Fruit fly (Drosophila melanogaster) whole organism, embryonic: Measurements from ENCODE around the gene dpr9.
A peak's percentile ranks its signal among the peaks of the same experiment; 100 is the strongest.

Experiments
- Adf1 ChIP-seq: fragments of 200-800 bp; sonication (Bioruptor generic); IDR thresholded peaks from 2 replicates; pipeline ENCODE4 v1.3.6; 2022; ENCODE audit warnings: missing biosample characterization, missing genetic modification characterization
- Asciz ChIP-seq: fragments of 200-800 bp; sonication (Bioruptor generic); optimal IDR thresholded peaks from 2 replicates; lab custom pipeline; 2017; ENCODE audit warnings: missing biosample characterization, mild to moderate bottlenecking, missing genetic modification characterization, missing genetic modification reagents
- Atf3 ChIP-seq: fragments of 200-800 bp; sonication (Bioruptor generic); optimal IDR thresholded peaks from 3 replicates; lab custom pipeline; 2016; ENCODE audit warnings: missing biosample characterization, missing genetic modification characterization
- BEAF-32 ChIP-seq: fragments of 200-800 bp; sonication (Bioruptor generic); optimal IDR thresholded peaks from 3 replicates; lab custom pipeline; 2017; ENCODE audit warnings: missing biosample characterization, missing genetic modification characterization, mild to moderate bottlenecking, moderate library complexity, missing genetic modification reagents
- Bteb2 ChIP-seq: fragments of 200-800 bp; sonication (Bioruptor generic); optimal IDR thresholded peaks from 2 replicates; lab custom pipeline; 2016; ENCODE audit warnings: missing biosample characterization, missing genetic modification characterization
- CG12104 ChIP-seq: fragments of 200-800 bp; sonication (Bioruptor generic); optimal IDR thresholded peaks from 3 replicates; lab custom pipeline; 2016; ENCODE audit warnings: missing biosample characterization, missing genetic modification characterization
- CG13287 ChIP-seq: fragments of 200-800 bp; sonication (Bioruptor generic); IDR thresholded peaks from 2 replicates; pipeline ENCODE4 v1.3.6; 2022; ENCODE audit warnings: missing biosample characterization, missing genetic modification characterization; ENCODE audit not compliant: partially characterized antibody
- CG13775 ChIP-seq: fragments of 200-800 bp; sonication (Bioruptor generic); optimal IDR thresholded peaks from 3 replicates; lab custom pipeline; 2017; ENCODE audit warnings: missing biosample characterization, mild to moderate bottlenecking, missing genetic modification characterization
- CG14860 ChIP-seq: fragments of 200-800 bp; sonication (Bioruptor generic); IDR thresholded peaks from 3 replicates; pipeline ENCODE4 v1.3.6; 2022; ENCODE audit warnings: missing biosample characterization, missing genetic modification characterization; ENCODE audit not compliant: partially characterized antibody
- CG15073 ChIP-seq: fragments of 200-800 bp; sonication (Bioruptor generic); optimal IDR thresholded peaks from 2 replicates; lab custom pipeline; 2016; ENCODE audit warnings: missing biosample characterization, missing genetic modification characterization
- CG15479 ChIP-seq: fragments of 200-800 bp; sonication (Bioruptor generic); optimal IDR thresholded peaks from 3 replicates; lab custom pipeline; 2019; ENCODE audit warnings: missing biosample characterization, mild to moderate bottlenecking, missing genetic modification characterization, moderate library complexity
- CG1792 ChIP-seq: fragments of 200-800 bp; sonication (Bioruptor generic); optimal IDR thresholded peaks from 2 replicates; lab custom pipeline; 2016; ENCODE audit warnings: missing biosample characterization, missing genetic modification characterization
- CG18619 ChIP-seq: fragments of 200-800 bp; sonication (Bioruptor generic); optimal IDR thresholded peaks from 3 replicates; lab custom pipeline; 2017; ENCODE audit warnings: missing biosample characterization, mild to moderate bottlenecking, missing genetic modification characterization
- CG31388 ChIP-seq: fragments of 200-800 bp; sonication (Bioruptor generic); optimal IDR thresholded peaks from 2 replicates; lab custom pipeline; 2016; ENCODE audit warnings: missing biosample characterization, missing genetic modification characterization
- CG32532 ChIP-seq: fragments of 200-800 bp; sonication (Bioruptor generic); IDR thresholded peaks from 2 replicates; pipeline ENCODE4 v1.3.6; 2022; ENCODE audit warnings: missing biosample characterization, missing genetic modification characterization
- CG6272 ChIP-seq: fragments of 200-800 bp; sonication (Bioruptor generic); IDR thresholded peaks from 2 replicates; pipeline ENCODE4 v1.3.6; 2022; ENCODE audit warnings: missing biosample characterization, missing genetic modification characterization
- CG7928 ChIP-seq: fragments of 200-800 bp; sonication (Bioruptor generic); optimal IDR thresholded peaks from 2 replicates; lab custom pipeline; 2017; ENCODE audit warnings: missing biosample characterization, mild to moderate bottlenecking, missing genetic modification characterization
- CG8290 ChIP-seq, 3 experiments: fragments of 200-800 bp; sonication (Bioruptor generic); optimal IDR thresholded peaks; 2 replicates each; lab custom pipeline; 2016 to 2019; ENCODE audit warnings: missing biosample characterization in 3 of 3, missing genetic modification characterization in 3 of 3, mild to moderate bottlenecking in 2 of 3, moderate library complexity in 1 of 3
- CoRest ChIP-seq: fragments of 200-800 bp; sonication (Bioruptor generic); optimal IDR thresholded peaks from 3 replicates; lab custom pipeline; 2018; ENCODE audit warnings: missing biosample characterization, mild to moderate bottlenecking, missing genetic modification characterization, moderate library complexity
- D ChIP-seq, 2 experiments: fragments of 200-800 bp in 1 of 2; fragments of >200 bp in 1 of 2; sonication (Bioruptor generic) in 1 of 2; optimal IDR thresholded peaks; 2 replicates in 1 of 2; 3 replicates in 1 of 2; lab custom pipeline; 2017; ENCODE audit warnings: mild to moderate bottlenecking in 1 of 2, missing biosample characterization in 1 of 2, missing genetic modification characterization in 1 of 2, missing genetic modification reagents in 1 of 2
- Dp ChIP-seq: fragments of 200-800 bp; sonication (Bioruptor generic); optimal IDR thresholded peaks from 2 replicates; lab custom pipeline; 2018; ENCODE audit warnings: missing biosample characterization, mild to moderate bottlenecking, missing genetic modification characterization, moderate library complexity
- Elba2 ChIP-seq: fragments of 200-800 bp; sonication (Bioruptor generic); optimal IDR thresholded peaks from 3 replicates; lab custom pipeline; 2016; ENCODE audit warnings: missing biosample characterization, missing genetic modification characterization
- Fer1 ChIP-seq: fragments of 200-800 bp; sonication (Bioruptor generic); optimal IDR thresholded peaks from 2 replicates; lab custom pipeline; 2017; ENCODE audit warnings: missing biosample characterization, mild to moderate bottlenecking, missing genetic modification characterization
- Hey ChIP-seq: fragments of 200-800 bp; sonication (Bioruptor generic); optimal IDR thresholded peaks from 3 replicates; lab custom pipeline; 2018; ENCODE audit warnings: missing biosample characterization, mild to moderate bottlenecking, missing genetic modification characterization
- Jarid2 ChIP-seq: fragments of 200-800 bp; sonication (Bioruptor generic); optimal IDR thresholded peaks from 3 replicates; lab custom pipeline; 2017; ENCODE audit warnings: mild to moderate bottlenecking, missing biosample characterization, missing genetic modification reagents, missing genetic modification characterization
- Lhr ChIP-seq: fragments of 200-800 bp; sonication (Bioruptor generic); optimal IDR thresholded peaks from 3 replicates; lab custom pipeline; 2017; ENCODE audit warnings: mild to moderate bottlenecking, missing biosample characterization, missing genetic modification reagents, missing genetic modification characterization
- MTF-1 ChIP-seq: fragments of 200-800 bp; sonication (Bioruptor generic); optimal IDR thresholded peaks from 2 replicates; lab custom pipeline; 2018; ENCODE audit warnings: missing biosample characterization, mild to moderate bottlenecking, missing genetic modification characterization, borderline replicate concordance
- NFAT ChIP-seq: fragments of 200-800 bp; sonication (Bioruptor generic); IDR thresholded peaks from 2 replicates; pipeline ENCODE4 v1.3.6; 2022; ENCODE audit warnings: missing biosample characterization, missing genetic modification characterization
- NK7.1 ChIP-seq: fragments of 200-800 bp; sonication (Bioruptor generic); optimal IDR thresholded peaks from 3 replicates; lab custom pipeline; 2016; ENCODE audit warnings: missing biosample characterization, missing genetic modification characterization
- Scr ChIP-seq: fragments of 200-800 bp; sonication (Bioruptor generic); IDR thresholded peaks from 2 replicates; pipeline ENCODE4 v1.3.6; 2022; ENCODE audit warnings: missing biosample characterization, missing genetic modification characterization; ENCODE audit not compliant: partially characterized antibody
- Side ChIP-seq: fragments of 200-800 bp; sonication (Bioruptor generic); optimal IDR thresholded peaks from 2 replicates; lab custom pipeline; 2016; ENCODE audit warnings: missing biosample characterization, missing genetic modification characterization
- Sox100B ChIP-seq: fragments of 200-800 bp; sonication (Bioruptor generic); optimal IDR thresholded peaks from 3 replicates; lab custom pipeline; 2018; ENCODE audit warnings: missing biosample characterization, mild to moderate bottlenecking, missing genetic modification characterization
- caup ChIP-seq: fragments of 200-800 bp; sonication (Bioruptor generic); optimal IDR thresholded peaks from 3 replicates; lab custom pipeline; 2017; ENCODE audit warnings: missing biosample characterization, mild to moderate bottlenecking, missing genetic modification characterization, moderate library complexity; ENCODE audit not compliant: severe bottlenecking
- crc ChIP-seq: fragments of 200-800 bp; sonication (Bioruptor generic); optimal IDR thresholded peaks from 2 replicates; lab custom pipeline; 2016; ENCODE audit warnings: missing biosample characterization, missing genetic modification characterization
- dimm ChIP-seq: fragments of 200-800 bp; sonication (Bioruptor generic); IDR thresholded peaks from 2 replicates; pipeline ENCODE4 v1.3.6; 2022; ENCODE audit warnings: missing biosample characterization, missing genetic modification characterization
- disco-r ChIP-seq: fragments of 200-800 bp; sonication (Bioruptor generic); optimal IDR thresholded peaks from 2 replicates; lab custom pipeline; 2016; ENCODE audit warnings: missing biosample characterization, missing genetic modification characterization
- dpn ChIP-seq, 2 experiments: fragments of 200-800 bp; sonication (Bioruptor generic); optimal IDR thresholded peaks; 3 replicates each; lab custom pipeline; 2016; ENCODE audit warnings: missing biosample characterization in 2 of 2, missing genetic modification characterization in 2 of 2
- emc ChIP-seq: fragments of 200-800 bp; sonication (Bioruptor generic); optimal IDR thresholded peaks from 2 replicates; lab custom pipeline; 2016; ENCODE audit warnings: missing biosample characterization, missing genetic modification characterization
- hb ChIP-seq: fragments of 200-800 bp; sonication (Bioruptor generic); IDR thresholded peaks from 3 replicates; pipeline ENCODE4 v1.3.6; 2022; ENCODE audit warnings: missing biosample characterization, missing genetic modification characterization; ENCODE audit not compliant: partially characterized antibody
- insv ChIP-seq, 2 experiments: fragments of 200-800 bp; sonication (Bioruptor generic); optimal IDR thresholded peaks; 3 replicates each; lab custom pipeline; 2016 to 2018; ENCODE audit warnings: missing biosample characterization in 2 of 2, missing genetic modification characterization in 2 of 2
- kay ChIP-seq: fragments of 200-800 bp; sonication (Bioruptor generic); optimal IDR thresholded peaks from 2 replicates; lab custom pipeline; 2016; ENCODE audit warnings: missing biosample characterization, missing genetic modification characterization
- lmd ChIP-seq: fragments of 200-800 bp; sonication (Bioruptor generic); IDR thresholded peaks from 2 replicates; pipeline ENCODE4 v1.3.6; 2022; ENCODE audit warnings: missing biosample characterization, missing genetic modification characterization
- nerfin-1 ChIP-seq: fragments of 200-800 bp; sonication (Bioruptor generic); optimal IDR thresholded peaks from 3 replicates; lab custom pipeline; 2019; ENCODE audit warnings: missing biosample characterization, mild to moderate bottlenecking, missing genetic modification characterization, moderate library complexity
- onecut ChIP-seq: fragments of 200-800 bp; sonication (Bioruptor generic); IDR thresholded peaks from 2 replicates; pipeline ENCODE4 v1.3.6; 2022; ENCODE audit warnings: missing biosample characterization, missing genetic modification characterization
- otp ChIP-seq: fragments of 200-800 bp; sonication (Bioruptor generic); IDR thresholded peaks from 3 replicates; pipeline ENCODE4, ENCODE4 v1.3.6; 2022; ENCODE audit warnings: missing biosample characterization, missing genetic modification characterization
- phol ChIP-seq: fragments of 200-800 bp; sonication (Bioruptor generic); optimal IDR thresholded peaks from 3 replicates; lab custom pipeline; 2018; ENCODE audit warnings: missing biosample characterization, mild to moderate bottlenecking, missing genetic modification characterization, moderate library complexity
- tin ChIP-seq: fragments of 200-800 bp; sonication (Bioruptor generic); optimal IDR thresholded peaks from 3 replicates; lab custom pipeline; 2016; ENCODE audit warnings: missing biosample characterization, missing genetic modification characterization
- toy ChIP-seq: fragments of 200-800 bp; sonication (Bioruptor generic); IDR thresholded peaks from 2 replicates; pipeline ENCODE4 v1.3.6; 2022; ENCODE audit warnings: missing biosample characterization, missing genetic modification characterization

Gene dpr9

DNA sequence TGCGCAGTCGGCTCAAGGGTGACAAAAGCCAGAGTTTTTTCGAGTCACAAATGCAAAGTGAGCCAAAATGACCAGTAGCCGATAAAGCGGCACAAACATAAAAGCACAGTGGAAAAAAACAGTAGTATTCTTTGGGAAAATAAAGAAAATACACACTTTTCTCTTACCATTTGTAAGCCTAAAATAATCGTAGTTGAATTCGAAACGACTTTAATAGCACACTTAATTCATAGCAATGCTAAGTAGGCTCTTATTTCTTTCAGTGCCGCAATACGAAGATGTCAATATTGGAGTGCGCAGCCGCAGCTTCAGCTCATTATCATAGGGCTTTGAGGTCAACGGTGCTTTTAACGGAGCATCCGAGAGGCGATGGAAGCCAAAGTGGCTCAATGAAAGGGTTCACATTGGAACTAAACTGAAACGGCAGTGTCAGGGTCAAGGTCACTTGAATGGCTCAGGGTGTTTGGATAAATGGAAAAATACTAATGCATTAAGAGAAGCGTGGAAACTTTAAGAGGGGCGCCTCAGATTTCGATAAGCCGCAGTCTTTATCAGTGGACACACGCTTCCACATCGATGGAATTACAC, 10.7 kb upstream of the dpr9 start (continued):
- TF ChIP-seq caup = peak; percentile 78
- TF ChIP-seq CG15479 = no peak
- peak; percentile 58 for TF ChIP-seq MTF-1
- no peak for TF ChIP-seq Lhr (GFP tag; lab: Kevin White, UChicago)
- no peak for TF ChIP-seq hb
- peak in 1 of 2 experiments; percentile 0 for TF ChIP-seq insv (GFP tag; optimal IDR thresholded peaks at IDR 0.05; lab: Kevin White, UChicago)
- TF ChIP-seq dpn (GFP tag; optimal IDR thresholded peaks at IDR 0.05; lab: Kevin White, UChicago) = peak; percentile 86 to 90
- peak; percentile 58 for TF ChIP-seq CG13775 (GFP tag; lab: Kevin White, UChicago)
- TF ChIP-seq otp (GFP tag; lab: Robert Waterston, UW) = peak; percentile 88
- TF ChIP-seq Dp (GFP tag; lab: Kevin White, UChicago) = no peak
- TF ChIP-seq crc (GFP tag; lab: Kevin White, UChicago) = peak; percentile 80
- peak; percentile 70 for TF ChIP-seq Side
- peak; percentile 84 for TF ChIP-seq CG1792 (GFP tag; lab: Kevin White, UChicago)
- TF ChIP-seq Hey (tag; lab: Kevin White, UChicago) = no peak
- peak; percentile 75 for TF ChIP-seq kay
- no peak for TF ChIP-seq BEAF-32
- no peak for TF ChIP-seq CG14860 (GFP tag; lab: Robert Waterston, UW)
- no peak for TF ChIP-seq Elba2 (GFP tag; lab: Kevin White, UChicago)
- TF ChIP-seq dimm (GFP tag; lab: Robert Waterston, UW) = peak; percentile 72
- peak; percentile 70 for TF ChIP-seq emc (GFP tag; lab: Kevin White, UChicago)
- no peak for TF ChIP-seq CG13287 (GFP tag; lab: Robert Waterston, UW)
- peak; percentile 90 for TF ChIP-seq lmd (GFP tag; lab: Robert Waterston, UW)
- TF ChIP-seq CG31388 = peak; percentile 29
- TF ChIP-seq disco-r (GFP tag; lab: Kevin White, UChicago) = peak; percentile 69
- TF ChIP-seq CG18619 (GFP tag; lab: Kevin White, UChicago) = peak; percentile 53
- TF ChIP-seq toy (GFP tag; lab: Robert Waterston, UW) = 0 out of 2 replicates have a peak, but pooled peaks have one; percentile 49
- peak; percentile 82 for TF ChIP-seq Fer1
- TF ChIP-seq Asciz (GFP tag; lab: Kevin White, UChicago) = peak; percentile 81
- no peak for TF ChIP-seq Scr
- no peak for TF ChIP-seq D (optimal IDR thresholded peaks at IDR 0.05; lab: Kevin White, UChicago)
- TF ChIP-seq D (GFP tag; optimal IDR thresholded peaks at IDR 0.05; lab: Kevin White, UChicago) = peak; percentile 72
- TF ChIP-seq nerfin-1 (tag; lab: Kevin White, UChicago) = peak; percentile 61
- peak; percentile 66 for TF ChIP-seq Bteb2
- TF ChIP-seq NK7.1 (GFP tag; lab: Kevin White, UChicago) = peak; percentile 85
- TF ChIP-seq Atf3 (GFP tag; lab: Kevin White, UChicago) = peak; percentile 71
- TF ChIP-seq CG32532 = peak; percentile 88
- TF ChIP-seq Sox100B (GFP tag; lab: Kevin White, UChicago) = peak; percentile 72
- TF ChIP-seq tin = peak; percentile 82
- peak; percentile 56 for TF ChIP-seq Jarid2 (GFP tag; lab: Kevin White, UChicago)
- peak; percentile 68 for TF ChIP-seq CG8290 (GFP tag; optimal IDR thresholded peaks at IDR 0.05; lab: Kevin White, UChicago)
- peak in 1 of 2 experiments; percentile 86 for TF ChIP-seq CG8290 (tag; optimal IDR thresholded peaks at IDR 0.05; lab: Kevin White, UChicago)
- TF ChIP-seq phol (tag; lab: Kevin White, UChicago) = peak; percentile 85
- peak; percentile 48; the same call in 1 of the 2 replicates for TF ChIP-seq NFAT (GFP tag; lab: Robert Waterston, UW)
- TF ChIP-seq CG12104 (GFP tag; lab: Kevin White, UChicago) = peak; percentile 40
- TF ChIP-seq CG15073 (GFP tag; lab: Kevin White, UChicago) = peak; percentile 38
- peak; percentile 78 for TF ChIP-seq onecut
- TF ChIP-seq CG6272 = peak; percentile 86
- peak; percentile 30 for TF ChIP-seq CG7928 (GFP tag; lab: Kevin White, UChicago)
- peak; percentile 82 for TF ChIP-seq CoRest (tag; lab: Kevin White, UChicago)
- TF ChIP-seq Adf1 (GFP tag; lab: Robert Waterston, UW) = peak; percentile 68
